Worm (Caenorhabditis elegans): ENCODE results near the gene ZC132.11.
"Not testable (repeated sequence)": the region's sequence is repeated elsewhere in the genome, so short reads cannot be mapped to it uniquely, and the experiment has no call there.

The ZC132.11 gene

DNA sequence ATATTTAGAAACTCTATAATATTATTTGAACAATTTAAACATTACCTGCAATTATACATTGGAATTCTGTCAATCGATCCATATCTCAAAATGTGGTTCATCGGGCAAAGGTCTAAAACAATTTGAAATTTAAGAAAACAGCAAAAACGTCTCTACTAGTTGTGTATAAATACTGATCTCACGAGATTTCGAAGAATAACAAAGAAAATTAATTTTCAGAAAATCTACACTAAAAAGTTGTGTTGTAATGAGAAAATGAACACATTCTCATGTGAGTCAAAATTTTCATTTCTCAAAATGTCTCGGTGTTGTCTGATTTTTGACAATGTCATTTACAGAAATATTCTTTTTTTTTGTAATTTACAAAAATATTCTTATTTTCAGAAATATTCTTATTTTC, 30.3 kb downstream of the ZC132.11 start, which contains the start of gene srt-36:
Gene srt-36, minus strand, starts transcription at position 101 of the 400 bp plus-strand sequence.
- TF ChIP-seq snpc-4 (tag; optimal IDR thresholded peaks at IDR 0.05); nhr-90 (tag; optimal IDR thresholded peaks at IDR 0.05; ENCODE audit: poor library complexity); lin-14 (GFP tag; optimal IDR thresholded peaks at IDR 0.05): not testable (repeated sequence)

DNA sequence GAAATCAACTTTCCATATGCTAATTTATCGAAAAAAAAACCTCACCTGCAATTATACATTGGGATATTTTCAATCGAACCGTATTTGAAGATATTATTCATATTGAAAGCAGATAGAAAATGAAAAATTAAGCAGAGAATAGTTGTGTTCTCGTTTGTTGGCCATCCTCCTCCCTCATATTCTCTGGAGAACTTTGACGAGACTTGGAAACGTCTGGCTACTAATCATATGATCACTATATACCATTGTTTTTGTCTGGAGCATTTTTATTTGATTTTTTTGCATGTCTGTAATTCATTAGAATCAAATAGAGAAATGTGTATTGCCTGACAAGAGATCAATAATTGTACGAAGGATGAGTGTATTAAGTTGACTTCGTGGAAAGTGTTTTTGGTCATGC, 34.0 kb downstream of the ZC132.11 start, which contains the start of gene srt-35:
Gene srt-35, minus strand, starts transcription at position 101 of the 400 bp plus-strand sequence.
- TF ChIP-seq elt-2 (tag; optimal IDR thresholded peaks at IDR 0.05) (no peak), grh-1 (GFP tag; IDR thresholded peaks at IDR 0.05) (no peak)

DNA sequence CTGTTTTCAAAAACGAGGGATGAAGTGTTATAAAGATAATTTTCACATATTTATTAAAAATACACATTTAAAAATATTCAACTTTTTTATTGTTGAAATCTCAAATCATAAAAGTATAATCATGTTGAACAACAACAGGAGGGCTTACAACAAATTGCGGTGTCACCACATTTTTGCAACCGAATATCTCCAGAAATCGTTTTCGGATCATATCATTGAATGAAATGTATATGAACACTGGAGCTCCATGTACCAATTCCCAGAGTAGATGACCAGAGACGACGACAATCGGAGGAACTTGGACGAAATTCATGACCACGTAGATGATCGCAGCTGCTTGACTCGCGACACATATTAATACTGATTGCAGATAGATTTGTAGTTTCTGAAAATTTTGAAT, 37.1 kb downstream of the ZC132.11 start:
- TF ChIP-seq aha-1 (tag; optimal IDR thresholded peaks at IDR 0.05), result no peak
- no peak for TF ChIP-seq ets-5 (GFP tag; IDR thresholded peaks at IDR 0.05)
- TF ChIP-seq efl-1 (optimal IDR thresholded peaks at IDR 0.05), result no peak
- peak in 1 of 2 experiments; percentile 64 for TF ChIP-seq efl-1 (GFP tag; optimal IDR thresholded peaks at IDR 0.05 in 1 of 2)

DNA sequence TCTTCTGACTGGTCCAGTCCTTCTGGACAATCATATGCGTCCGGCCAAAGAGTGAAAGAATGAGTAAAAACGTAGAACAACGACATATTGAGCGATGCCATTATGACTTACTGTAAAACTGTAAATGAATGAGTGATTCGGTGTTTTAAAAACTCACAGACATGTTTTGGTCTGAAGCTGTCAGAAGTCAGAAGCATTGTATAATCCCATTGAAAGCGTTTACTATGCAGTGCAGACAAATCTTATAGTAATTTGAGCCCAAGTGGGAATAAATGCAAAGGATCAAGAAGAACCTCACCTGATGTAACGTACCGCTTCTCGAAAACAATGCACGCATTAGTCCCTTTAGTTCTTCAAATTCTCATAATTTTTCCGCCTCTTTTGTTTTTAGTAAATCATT, 38.4 kb downstream of the ZC132.11 start, which contains the start of gene srt-3:
Gene srt-3, minus strand, starts transcription at position 101 of the 400 bp plus-strand sequence.
- TF ChIP-seq tbx-2 (tag; optimal IDR thresholded peaks at IDR 0.05) (no peak), F16B12.6 (tag; optimal IDR thresholded peaks at IDR 0.05) (no peak), nhr-47 (tag; optimal IDR thresholded peaks at IDR 0.05) (no peak), tlp-1 (tag; optimal IDR thresholded peaks at IDR 0.05) (no peak), aha-1 (tag; optimal IDR thresholded peaks at IDR 0.05) (no peak), elt-3 (tag; optimal IDR thresholded peaks at IDR 0.05) (no peak), blmp-1 (tag; optimal IDR thresholded peaks at IDR 0.05) (no peak), grh-1 (GFP tag; IDR thresholded peaks at IDR 0.05) (no peak), elt-2 (tag; optimal IDR thresholded peaks at IDR 0.05) (no peak), nhr-11 (tag; optimal IDR thresholded peaks at IDR 0.05) (no peak), lin-39 (tag; optimal IDR thresholded peaks at IDR 0.05) (no peak), mdl-1 (tag; optimal IDR thresholded peaks at IDR 0.05) (no peak), fkh-8 (tag; optimal IDR thresholded peaks at IDR 0.05) (no peak), rnt-1 (tag; optimal IDR thresholded peaks at IDR 0.05) (no peak)

DNA sequence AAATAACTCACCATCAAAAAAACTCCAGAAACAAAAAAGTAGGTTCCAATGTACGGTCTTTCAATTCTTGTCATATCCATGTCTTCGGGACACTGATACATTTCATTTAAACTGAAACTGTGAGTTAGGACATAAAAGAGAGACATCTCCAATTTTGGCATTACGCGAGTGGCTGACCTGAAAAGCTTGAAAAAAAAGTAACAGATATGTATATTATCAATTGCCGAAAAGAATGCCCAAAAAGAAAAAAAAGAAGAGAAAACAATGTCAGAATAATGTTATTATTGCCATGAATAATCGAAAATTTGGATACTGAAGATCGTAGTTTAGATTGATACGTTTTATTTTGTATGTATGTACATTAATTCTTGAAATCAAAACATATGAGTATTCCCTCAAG, 42.0 kb downstream of the ZC132.11 start, which contains the start of gene srt-14:
Gene srt-14, minus strand, starts transcription at position 101 of the 400 bp plus-strand sequence.
- TF ChIP-seq F16B12.6 (tag; optimal IDR thresholded peaks at IDR 0.05), result no peak

DNA sequence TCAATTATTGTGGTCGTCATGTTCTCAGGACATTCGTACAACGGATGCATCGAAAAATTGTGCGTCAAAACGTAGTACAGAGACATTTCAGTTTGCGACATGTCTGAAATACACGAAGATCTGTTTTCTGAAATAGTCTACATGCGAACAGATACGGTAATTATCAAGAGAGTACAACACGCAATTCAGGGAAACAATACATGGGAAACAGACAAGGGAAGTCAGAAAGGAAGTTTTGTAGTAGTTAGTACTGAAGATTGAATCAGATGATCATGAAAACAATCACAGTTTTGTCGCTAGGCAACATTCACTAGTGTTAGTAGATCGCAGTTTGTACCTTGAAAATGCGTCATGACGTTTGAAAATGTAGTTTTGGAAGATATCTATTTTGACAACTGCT, 48.4 kb downstream of the ZC132.11 start, which contains the start of gene srt-13:
Gene srt-13, minus strand, starts transcription at position 101 of the 400 bp plus-strand sequence.
- TF ChIP-seq xbp-1 (tag; optimal IDR thresholded peaks at IDR 0.05) (no peak), snpc-4 (tag; optimal IDR thresholded peaks at IDR 0.05) (no peak)

DNA sequence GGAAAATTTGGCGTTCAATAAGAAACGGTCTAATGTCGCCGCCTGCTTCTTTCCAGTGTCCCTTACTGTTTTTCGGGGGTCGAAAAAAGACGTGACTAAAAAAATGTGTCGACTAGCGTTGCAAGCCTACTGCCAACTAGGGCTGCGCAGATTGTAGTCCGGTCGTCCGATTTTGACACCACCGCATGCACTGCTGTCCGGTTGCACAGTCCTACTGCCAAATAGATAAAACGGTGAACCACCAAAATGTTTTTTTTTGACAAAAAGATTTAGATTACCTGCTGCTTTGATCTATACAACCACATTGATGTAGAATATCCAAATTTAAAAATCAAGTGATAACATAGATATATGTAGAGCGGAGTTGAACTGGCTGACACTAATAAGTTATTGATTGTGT, 50.1 kb downstream of the ZC132.11 start:
- TF ChIP-seq aha-1 (tag; optimal IDR thresholded peaks at IDR 0.05) (no peak), aly-2 (tag; optimal IDR thresholded peaks at IDR 0.05) (no peak), efl-1 (optimal IDR thresholded peaks at IDR 0.05) (no peak), efl-1 (GFP tag; optimal IDR thresholded peaks at IDR 0.05 in 1 of 2) (peak in 1 of 2 experiments; percentile 13), lir-3 (tag; optimal IDR thresholded peaks at IDR 0.05; ENCODE audit: poor library complexity) (no peak), Y116A8C.19 (tag; optimal IDR thresholded peaks at IDR 0.05; ENCODE audit: borderline replicate concordance) (no peak)

Measured in whole organism, L1 larva.